Worm (Caenorhabditis elegans) whole organism, L1 larva: Measurements from ENCODE around the gene fbxb-20.
A peak's percentile ranks its signal among the peaks of the same experiment; 100 is the strongest.
"Not testable (repeated sequence)": the region's sequence is repeated elsewhere in the genome, so short reads cannot be mapped to it uniquely, and the experiment has no call there.

ENCODE experiments used
- C04F5.9 ChIP-seq: sonication (generic microtip); optimal IDR thresholded peaks from 2 replicates; lab custom pipeline; 2016; ENCODE audit warnings: missing genetic modification characterization, missing compliant biosample characterization
- C34B4.2 ChIP-seq: sonication (generic microtip); optimal IDR thresholded peaks from 2 replicates; lab custom pipeline; 2017; ENCODE audit warnings: mild to moderate bottlenecking, missing genetic modification characterization, missing compliant biosample characterization
- aha-1 ChIP-seq: fragments of 150-350 bp; optimal IDR thresholded peaks from 2 replicates; lab custom pipeline; 2014; ENCODE audit warnings: missing biosample characterization, missing genetic modification characterization
- alr-1 ChIP-seq: fragments of 200-800 bp; sonication (Bioruptor generic); optimal IDR thresholded peaks from 2 replicates; lab custom pipeline; 2018; ENCODE audit warnings: borderline replicate concordance, mild to moderate bottlenecking, missing genetic modification characterization, missing compliant biosample characterization
- aly-2 ChIP-seq: fragments of 150-350 bp; optimal IDR thresholded peaks from 2 replicates; lab custom pipeline; 2014; ENCODE audit warnings: missing biosample characterization, missing genetic modification characterization
- ama-1 ChIP-seq: fragments of 150-350 bp; optimal IDR thresholded peaks from 2 replicates; lab custom pipeline; 2014
- ceh-82 ChIP-seq, 3 experiments: fragments of 150-350 bp in 1 of 3; sonication (generic microtip) in 2 of 3; optimal IDR thresholded peaks; 2 replicates each; lab custom pipeline; 2014 to 2017; ENCODE audit warnings: missing biosample characterization in 3 of 3, missing genetic modification characterization in 3 of 3
- ces-1 ChIP-seq: fragments of 150-350 bp; optimal IDR thresholded peaks from 2 replicates; lab custom pipeline; 2014; ENCODE audit warnings: missing biosample characterization, missing genetic modification reagents, missing genetic modification characterization
- dpl-1 ChIP-seq, 3 experiments: fragments of 150-350 bp in 2 of 3; sonication (generic microtip) in 1 of 3; optimal IDR thresholded peaks; 2 replicates each; lab custom pipeline; 2014 to 2017; ENCODE audit warnings: missing biosample characterization in 3 of 3, missing genetic modification characterization in 3 of 3, missing genetic modification reagents in 3 of 3
- efl-3 ChIP-seq: fragments of 200-800 bp; sonication (Bioruptor generic); optimal IDR thresholded peaks from 2 replicates; lab custom pipeline; 2018; ENCODE audit warnings: mild to moderate bottlenecking, missing genetic modification characterization, missing compliant biosample characterization
- fkh-10 ChIP-seq: sonication (generic microtip); optimal IDR thresholded peaks from 2 replicates; lab custom pipeline; 2017; ENCODE audit warnings: missing biosample characterization, missing genetic modification reagents, missing genetic modification characterization
- fkh-4 ChIP-seq: sonication (generic microtip); optimal IDR thresholded peaks from 2 replicates; lab custom pipeline; 2016; ENCODE audit warnings: missing compliant biosample characterization, missing genetic modification characterization, borderline replicate concordance
- fkh-8 ChIP-seq: sonication (generic microtip); optimal IDR thresholded peaks from 2 replicates; lab custom pipeline; 2016; ENCODE audit warnings: mild to moderate bottlenecking, missing genetic modification characterization, missing compliant biosample characterization
- grh-1 ChIP-seq: fragments of 200-800 bp; sonication (Bioruptor generic); IDR thresholded peaks from 2 replicates; pipeline ENCODE4 v1.3.6; 2022; ENCODE audit warnings: missing genetic modification reagents, missing genetic modification characterization, missing compliant biosample characterization
- hlh-4 ChIP-seq: sonication (generic microtip); optimal IDR thresholded peaks from 2 replicates; lab custom pipeline; 2016; ENCODE audit warnings: mild to moderate bottlenecking, missing genetic modification characterization, missing compliant biosample characterization
- isw-1 ChIP-seq: fragments of 200-800 bp; sonication (Bioruptor generic); IDR thresholded peaks from 2 replicates; pipeline ENCODE4 v1.3.6; 2022; ENCODE audit warnings: missing genetic modification characterization, missing compliant biosample characterization
- lin-13 ChIP-seq: fragments of 150-350 bp; optimal IDR thresholded peaks from 2 replicates; lab custom pipeline; 2014; ENCODE audit warnings: missing biosample characterization, missing genetic modification reagents, missing genetic modification characterization
- lin-14 ChIP-seq: fragments of 200-800 bp; sonication (Bioruptor generic); optimal IDR thresholded peaks from 2 replicates; lab custom pipeline; 2018; ENCODE audit warnings: mild to moderate bottlenecking, missing genetic modification characterization, moderate library complexity, missing compliant biosample characterization
- lin-35 ChIP-seq, 2 experiments: fragments of 150-350 bp; optimal IDR thresholded peaks; 2 replicates each; lab custom pipeline; 2014; ENCODE audit warnings: missing biosample characterization in 2 of 2, missing genetic modification characterization in 2 of 2, missing genetic modification reagents in 2 of 2
- mab-9 ChIP-seq: fragments of 200-800 bp; sonication (Bioruptor generic); IDR thresholded peaks from 2 replicates; pipeline ENCODE4 v1.3.6; 2022; ENCODE audit warnings: missing genetic modification reagents, missing genetic modification characterization, missing compliant biosample characterization
- mep-1 ChIP-seq: fragments of 150-350 bp; optimal IDR thresholded peaks from 2 replicates; lab custom pipeline; 2014; ENCODE audit warnings: missing biosample characterization, missing genetic modification characterization
- nhr-12 ChIP-seq: sonication (generic microtip); optimal IDR thresholded peaks from 2 replicates; lab custom pipeline; 2017; ENCODE audit warnings: missing biosample characterization, missing genetic modification characterization
- pax-3 ChIP-seq: fragments of 200-800 bp; sonication (Bioruptor generic); optimal IDR thresholded peaks from 2 replicates; lab custom pipeline; 2018; ENCODE audit warnings: mild to moderate bottlenecking, missing genetic modification characterization, moderate library complexity, missing compliant biosample characterization
- skn-1 ChIP-seq: fragments of 150-350 bp; optimal IDR thresholded peaks from 2 replicates; lab custom pipeline; 2014; ENCODE audit warnings: missing biosample characterization, missing genetic modification characterization
- sox-4 ChIP-seq: sonication (generic microtip); optimal IDR thresholded peaks from 2 replicates; lab custom pipeline; 2016; ENCODE audit warnings: missing genetic modification characterization, missing compliant biosample characterization
- swsn-7 ChIP-seq: sonication (generic microtip); optimal IDR thresholded peaks from 2 replicates; lab custom pipeline; 2016; ENCODE audit warnings: missing genetic modification characterization, missing compliant biosample characterization
- tlp-1 ChIP-seq: fragments of 150-350 bp; optimal IDR thresholded peaks from 2 replicates; lab custom pipeline; 2014; ENCODE audit warnings: missing biosample characterization, missing genetic modification characterization
- unc-130 ChIP-seq: fragments of 150-350 bp; optimal IDR thresholded peaks from 2 replicates; lab custom pipeline; 2017; ENCODE audit warnings: missing biosample characterization, missing genetic modification characterization, inconsistent platforms
- unc-30 ChIP-seq: sonication (generic microtip); optimal IDR thresholded peaks from 2 replicates; lab custom pipeline; 2017; ENCODE audit warnings: missing biosample characterization, missing genetic modification characterization
- unc-62 ChIP-seq: fragments of 150-350 bp; optimal IDR thresholded peaks from 2 replicates; lab custom pipeline; 2014; ENCODE audit warnings: missing biosample characterization, missing genetic modification reagents, missing genetic modification characterization
- unc-98 ChIP-seq: fragments of 200-800 bp; sonication (Bioruptor generic); IDR thresholded peaks from 2 replicates; pipeline ENCODE4 v1.3.6; 2022; ENCODE audit warnings: missing genetic modification characterization, missing compliant biosample characterization
- zip-4 ChIP-seq: fragments of 200-800 bp; sonication (Bioruptor generic); optimal IDR thresholded peaks from 2 replicates; lab custom pipeline; 2018; ENCODE audit warnings: mild to moderate bottlenecking, missing genetic modification characterization, moderate library complexity, missing compliant biosample characterization
- ztf-11 ChIP-seq, 2 experiments: sonication (generic microtip); optimal IDR thresholded peaks; 2 replicates each; lab custom pipeline; 2016 to 2017; ENCODE audit warnings: missing genetic modification characterization in 2 of 2, missing biosample characterization in 1 of 2, missing compliant biosample characterization in 1 of 2

Gene fbxb-20

DNA sequence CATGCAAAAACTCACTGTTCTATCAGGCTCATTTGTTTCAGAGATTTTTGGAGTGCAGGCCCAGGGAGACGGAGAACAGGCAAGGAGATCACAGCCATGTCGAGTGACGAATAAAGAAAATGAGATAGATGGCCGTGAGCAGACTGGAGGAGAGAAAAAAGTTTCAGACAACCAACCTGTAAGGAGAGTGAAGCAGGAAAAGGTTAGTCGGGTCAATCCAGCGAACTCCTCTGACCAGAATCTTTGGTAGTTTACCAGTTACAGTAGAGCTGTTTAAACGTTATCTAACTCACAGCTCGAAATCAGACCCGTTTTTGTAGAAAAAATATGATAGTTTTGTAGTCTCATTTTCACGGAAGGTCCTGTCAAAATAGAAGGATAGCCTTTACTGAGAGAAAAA is 1.6 kb downstream of the fbxb-20 start, which contains the start of gene fbxb-21:
fbxb-21 (minus strand) TSS at position 101 of the 400 bp plus-strand sequence.
- TF ChIP-seq fkh-4 (tag; lab: Kevin White, UChicago) (no peak), lin-14 (no peak), skn-1 (tag; lab: Kevin White, UChicago) (no peak), ceh-82 (tag; optimal IDR thresholded peaks at IDR 0.05; lab: Kevin White, UChicago) (no peak), ama-1 (lab: Kevin White, UChicago) (no peak), fkh-10 (GFP tag; lab: Kevin White, UChicago) (no peak)
- TF ChIP-seq, all 84 proteins: peak for 0

DNA sequence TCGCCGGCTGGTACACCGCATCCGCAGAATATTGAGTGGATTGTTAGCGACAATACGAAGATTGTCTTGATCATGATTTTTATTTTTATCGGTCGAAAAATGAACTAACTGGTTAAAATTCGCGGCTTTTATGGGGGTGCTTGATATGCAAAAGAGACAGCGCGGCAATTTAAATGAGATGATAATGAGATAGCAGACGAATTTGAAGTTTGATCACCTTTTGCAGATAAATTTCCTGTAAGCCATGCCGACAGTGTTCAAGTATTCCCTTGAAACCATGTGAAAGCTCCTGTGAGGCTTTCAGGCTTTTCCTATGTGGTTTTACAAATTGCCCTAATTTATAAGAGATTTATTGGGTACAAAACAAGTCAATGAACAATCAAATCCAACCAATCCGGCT is 4.2 kb downstream of the fbxb-20 start, which contains the start of gene ZC204.17:
ZC204.17 (minus strand) TSS at position 101 of the 400 bp plus-strand sequence.
- TF ChIP-seq C34B4.2 (tag; lab: Kevin White, UChicago) (no peak), lin-13 (GFP tag; lab: Kevin White, UChicago) (no peak), isw-1 (GFP tag; lab: Robert Waterston, UW) (no peak), unc-98 (GFP tag; lab: Robert Waterston, UW) (no peak), dpl-1 (GFP tag; optimal IDR thresholded peaks at IDR 0.05; lab: Kevin White, UChicago) (no peak), C04F5.9 (tag; lab: Kevin White, UChicago) (no peak), nhr-12 (tag; lab: Kevin White, UChicago) (no peak), tlp-1 (no peak), mab-9 (GFP tag; lab: Robert Waterston, UW) (no peak), sox-4 (tag; lab: Kevin White, UChicago) (no peak)
- TF ChIP-seq, all 84 proteins: peak for 0

DNA sequence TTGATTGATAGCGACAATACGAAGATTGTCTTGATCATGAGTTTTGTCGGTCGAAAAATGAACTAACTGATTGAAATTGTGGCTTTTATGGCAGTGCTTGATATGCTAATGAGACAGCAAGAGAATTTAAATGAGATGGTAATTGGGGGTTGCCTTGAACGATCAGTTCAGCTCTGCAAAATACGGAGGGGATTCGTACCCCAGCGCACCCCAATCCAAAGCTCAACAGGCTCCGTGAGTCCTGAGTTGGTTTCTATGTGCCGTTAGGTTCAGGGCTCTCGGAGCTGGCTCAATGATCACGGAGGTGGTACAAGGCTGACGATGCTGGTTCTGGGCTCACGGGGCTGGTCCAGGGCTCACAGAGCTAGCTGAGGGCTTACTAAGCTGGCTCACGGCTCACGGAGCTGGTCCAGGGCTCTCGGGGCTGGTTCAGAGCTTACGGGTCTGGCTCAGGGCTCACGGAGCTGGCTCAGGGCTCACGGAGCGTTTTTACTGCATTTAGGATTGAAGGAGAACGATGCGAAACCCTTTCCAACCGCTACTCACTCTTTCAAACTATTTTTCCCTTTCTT is 5.5 kb downstream of the fbxb-20 start, which contains the start of gene ZC204.6:
ZC204.6 (minus strand) TSS at position 51 of the 572 bp plus-strand sequence.
- TF ChIP-seq ces-1 (GFP tag; lab: Kevin White, UChicago) (no peak), fkh-4 (tag; lab: Kevin White, UChicago) (no peak), pax-3 (tag; lab: Kevin White, UChicago) (no peak), fkh-8 (tag; lab: Kevin White, UChicago) (no peak), C04F5.9 (tag; lab: Kevin White, UChicago) (no peak), aha-1 (tag; lab: Kevin White, UChicago) (no peak), unc-62 (GFP tag; lab: Kevin White, UChicago) (no peak), aly-2 (tag; lab: Kevin White, UChicago) (no peak), unc-30 (tag; lab: Kevin White, UChicago) (no peak), alr-1 (tag; lab: Kevin White, UChicago) (no peak), zip-4 (GFP tag; lab: Kevin White, UChicago) (no peak), efl-3 (GFP tag; lab: Kevin White, UChicago) (no peak), lin-35 (GFP tag; optimal IDR thresholded peaks at IDR 0.05; lab: Kevin White, UChicago) (no peak), grh-1 (GFP tag; lab: Robert Waterston, UW) (no peak), ztf-11 (tag; optimal IDR thresholded peaks at IDR 0.05; lab: Kevin White, UChicago) (no peak), swsn-7 (tag; lab: Kevin White, UChicago) (no peak)

DNA sequence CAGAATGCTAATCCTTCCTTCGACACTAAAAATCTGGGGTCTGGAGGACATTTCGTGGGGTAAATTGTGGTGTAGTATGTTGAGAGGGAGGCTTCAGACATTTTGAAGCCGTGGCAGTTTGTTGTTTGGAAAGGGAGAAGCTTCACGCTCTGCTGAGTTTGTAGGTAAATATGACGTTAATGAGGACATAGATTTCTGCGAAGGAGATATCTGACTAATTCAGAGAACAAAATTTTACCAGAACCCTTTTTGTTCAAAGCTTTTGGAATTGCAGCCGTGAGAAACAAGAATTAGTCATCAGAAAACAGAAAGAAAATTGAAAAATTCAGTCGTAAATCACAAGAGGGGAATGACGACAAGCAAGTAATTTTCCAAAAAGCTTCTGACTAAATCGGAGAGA is 9.9 kb downstream of the fbxb-20 start, which contains the start of gene srh-72:
srh-72 (minus strand) TSS at position 101 of the 400 bp plus-strand sequence.
- TF ChIP-seq mep-1 (tag; lab: Kevin White, UChicago) (no peak), unc-130 (tag; lab: Kevin White, UChicago) (no peak), fkh-8 (tag; lab: Kevin White, UChicago) (peak; percentile 62)

DNA sequence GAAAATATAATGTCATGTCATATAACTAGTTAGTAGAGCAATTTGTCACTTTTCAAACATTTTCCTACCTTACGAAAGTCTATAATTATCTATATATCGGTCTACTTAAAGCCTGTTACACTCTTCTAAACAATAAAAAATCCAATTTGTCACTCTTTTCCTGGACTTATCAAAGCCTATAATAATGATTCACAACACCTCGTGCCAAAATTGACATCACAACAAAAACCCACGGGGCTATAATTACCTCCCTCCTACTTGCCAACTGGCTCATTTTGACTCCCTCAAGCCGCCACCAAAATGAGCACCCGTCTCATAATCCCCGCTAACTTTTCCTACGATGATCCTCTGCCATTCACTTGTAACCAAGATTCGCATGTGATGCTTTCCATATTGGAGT is 14.0 kb downstream of the fbxb-20 start, which contains the start of gene srg-20:
srg-20 (plus strand) TSS at position 301 of the 400 bp plus-strand sequence.
- not testable (repeated sequence) for TF ChIP-seq hlh-4 (tag; lab: Kevin White, UChicago); tlp-1; unc-130 (tag; lab: Kevin White, UChicago)
